Worm (Caenorhabditis elegans) whole organism, dauer: Measurements from ENCODE around the gene Y116F11A.1.

ENCODE experiments used
- unc-62 ChIP-seq: sonication (generic microtip); optimal IDR thresholded peaks from 2 replicates; lab custom pipeline; 2017; ENCODE audit warnings: missing biosample characterization, missing genetic modification reagents, missing genetic modification characterization

Y116F11A.1 gene

ce11 chrV:19737458-19737857 lies 7.1 kb downstream of the Y116F11A.1 start, which contains the start of gene W04E12.7:
W04E12.7 (minus strand) TSS chrV:19737558.
- TF ChIP-seq unc-62 = no peak

DNA sequence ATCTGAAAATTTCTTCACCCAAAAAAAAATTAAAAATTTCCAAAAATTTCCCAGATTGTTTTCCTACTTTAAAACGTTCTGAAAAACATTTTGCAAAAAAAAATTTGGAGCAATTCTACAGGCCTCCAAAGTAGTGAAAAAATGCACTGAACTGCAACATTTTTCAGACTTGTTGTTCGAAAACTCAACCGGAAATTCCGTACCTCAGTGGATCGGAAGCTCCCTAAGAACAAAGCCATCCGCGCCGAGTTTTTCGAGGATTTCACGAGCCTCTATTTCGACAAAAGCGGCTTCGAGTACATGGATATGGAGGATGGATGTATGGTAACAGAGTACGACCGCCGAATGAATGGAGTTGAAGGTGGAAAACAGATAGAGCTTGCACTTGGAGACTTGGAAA lies 7.7 kb downstream of the Y116F11A.1 start, which contains the start of gene fbxa-131:
fbxa-131 (plus strand) TSS at position 301 of the 400 bp plus-strand sequence.
- no peak for TF ChIP-seq unc-62

DNA sequence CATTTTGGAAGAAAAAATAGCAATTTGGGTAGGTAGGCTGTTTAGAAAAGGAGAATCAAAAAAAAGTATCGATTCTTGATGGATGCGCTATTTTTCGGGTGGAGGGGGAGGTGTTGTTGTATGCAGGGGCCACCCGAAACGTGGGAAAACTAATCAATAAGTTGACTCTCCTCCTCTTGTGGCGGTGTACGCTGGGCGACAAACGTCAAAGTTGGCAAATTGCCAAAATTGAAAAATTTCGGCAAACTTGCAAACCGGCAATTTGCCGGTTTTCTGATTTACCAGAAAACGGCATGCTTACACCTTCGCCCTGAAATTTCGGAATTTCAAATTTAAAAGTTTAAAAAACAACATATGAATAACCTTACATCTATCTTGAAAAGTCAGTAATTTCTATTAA lies 10.7 kb downstream of the Y116F11A.1 start, which contains the start of gene W04E12.2:
W04E12.2 (minus strand) TSS at position 101 of the 400 bp plus-strand sequence.
- no peak for TF ChIP-seq unc-62

ce11 chrV:19741651-19742050 lies 11.3 kb downstream of the Y116F11A.1 start, which contains the start of gene W04E12.3:
W04E12.3 (plus strand) TSS chrV:19741951.
- TF ChIP-seq unc-62 = no peak

- TF ChIP-seq unc-62 = no peak
Measured at ce11 chrV:19743305-19743704, 12.9 kb downstream of the Y116F11A.1 start, which contains the start of gene W04E12.4. W04E12.4 (plus strand) TSS chrV:19743605.

DNA sequence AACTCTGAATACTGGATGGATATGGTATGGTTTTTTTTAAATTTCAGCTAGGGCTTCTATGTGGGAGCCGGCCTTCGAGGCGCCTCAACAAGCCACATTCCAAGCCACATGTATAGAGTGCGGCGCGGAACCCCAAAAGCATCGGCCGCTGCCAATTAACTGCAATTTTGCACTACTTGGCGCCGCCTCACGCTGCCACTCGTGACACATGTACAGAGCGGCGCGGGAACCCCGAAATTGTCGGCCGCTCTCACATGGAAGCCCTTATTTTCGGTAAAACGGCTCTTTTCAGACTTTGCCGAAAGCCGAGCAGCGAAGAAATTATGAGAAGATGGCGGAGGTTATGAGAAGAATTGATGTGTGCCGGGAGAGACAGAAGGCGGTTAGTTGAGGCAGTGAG lies 13.4 kb downstream of the Y116F11A.1 start:
- TF ChIP-seq unc-62 = no peak

DNA sequence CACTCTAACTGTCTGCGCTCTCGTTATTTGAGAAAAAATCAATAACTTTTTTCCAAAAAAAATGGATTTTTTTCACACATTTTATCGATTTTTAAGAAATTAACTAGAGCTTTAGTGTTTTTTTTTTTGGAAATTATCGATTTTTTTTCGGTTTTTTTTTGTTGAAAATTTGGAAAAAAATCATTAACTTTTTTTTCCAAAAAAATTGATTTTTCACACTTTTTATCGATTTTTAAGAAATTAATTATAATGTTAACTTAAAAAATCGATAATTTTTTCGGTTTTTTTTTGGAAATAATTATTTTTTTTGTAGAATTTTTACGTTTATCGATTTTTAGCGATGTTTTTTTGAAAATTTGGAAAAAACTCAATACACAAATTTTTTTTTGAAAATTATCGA lies 13.8 kb downstream of the Y116F11A.1 start:
- TF ChIP-seq unc-62 = no peak

- TF ChIP-seq unc-62 = no peak
Measured at ce11 chrV:19745852-19746251, 15.5 kb downstream of the Y116F11A.1 start, which contains the start of gene W04E12.5. W04E12.5 (plus strand) TSS chrV:19746152.

DNA sequence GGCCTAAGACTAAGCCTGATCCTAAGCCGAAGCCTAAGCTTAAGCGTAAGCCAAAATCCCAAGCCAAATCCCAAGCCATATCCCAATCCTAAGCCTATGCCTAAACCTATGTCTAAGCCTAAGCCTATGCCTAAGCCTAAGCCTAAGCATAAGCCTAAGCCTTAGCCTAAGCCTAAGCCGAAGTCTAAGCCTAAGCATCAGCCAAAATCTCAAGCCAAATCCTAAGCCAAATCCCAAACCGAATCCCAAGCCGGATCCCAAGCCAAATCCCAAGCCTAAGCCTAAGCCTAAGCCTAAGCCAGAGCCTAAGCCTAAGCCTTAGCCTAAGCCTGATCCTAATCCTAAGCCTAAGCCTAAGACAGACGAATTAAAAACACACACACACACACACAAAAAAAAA lies 16.8 kb downstream of the Y116F11A.1 start:
- no peak for TF ChIP-seq unc-62

DNA sequence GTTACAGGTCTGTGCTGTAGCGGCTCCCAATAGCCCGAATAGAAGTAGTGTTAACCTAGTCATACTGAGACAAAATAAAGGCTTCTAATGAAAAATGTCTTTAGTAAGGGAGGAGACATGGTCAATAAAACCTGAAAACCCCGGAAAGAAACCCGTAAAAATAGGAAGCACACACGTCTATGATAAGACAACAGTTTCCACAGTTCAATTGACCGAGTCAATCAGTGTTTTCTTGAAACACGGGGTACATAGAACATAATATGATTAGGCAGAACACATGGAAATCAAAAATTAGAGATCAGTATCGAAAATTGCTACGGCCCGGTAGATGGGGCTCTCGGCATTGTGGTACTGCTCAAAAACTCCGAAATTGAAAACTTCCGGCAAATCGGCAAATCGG lies 20.7 kb downstream of the Y116F11A.1 start, which contains the start of gene clec-49:
clec-49 (minus strand) TSS at position 103 of the 400 bp plus-strand sequence.
- TF ChIP-seq unc-62 = no peak

DNA sequence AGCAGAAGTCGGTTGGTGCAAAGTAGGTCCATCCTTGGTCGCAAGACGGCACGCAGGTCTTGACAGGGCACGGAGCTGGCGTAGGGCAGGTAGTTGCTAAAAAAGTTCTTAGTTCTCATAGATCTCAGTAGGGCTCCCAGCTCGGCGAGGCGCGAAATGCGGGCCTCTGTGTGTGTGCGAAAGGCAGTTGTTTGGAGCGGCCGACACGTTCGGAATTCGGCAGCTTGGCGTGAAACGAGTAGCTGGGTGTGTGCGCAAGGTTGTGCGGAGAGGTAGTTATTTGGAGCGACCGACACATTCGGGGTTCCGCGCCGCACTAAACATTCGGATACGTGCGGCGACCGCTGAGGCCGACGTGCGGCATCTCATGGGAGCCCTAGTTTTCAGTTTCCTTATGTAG lies 22.5 kb downstream of the Y116F11A.1 start:
- TF ChIP-seq unc-62 = no peak

DNA sequence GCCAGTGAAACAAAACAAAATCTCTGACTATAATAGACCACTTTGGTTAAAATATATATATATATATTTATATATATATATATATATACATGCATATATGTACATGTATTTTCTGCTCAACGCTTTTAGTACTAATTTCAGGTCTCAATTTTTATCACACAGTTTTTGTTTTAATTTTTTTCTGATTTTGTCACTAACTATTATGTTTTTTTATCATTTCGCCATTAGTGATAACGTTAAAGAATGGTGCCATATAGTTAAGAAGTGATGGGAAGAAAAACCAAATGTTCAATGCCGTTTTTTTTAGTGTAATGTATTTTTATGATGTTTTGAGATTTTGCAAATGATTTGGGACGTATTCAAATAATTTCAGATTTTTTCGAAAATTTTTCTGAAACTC lies 24.0 kb downstream of the Y116F11A.1 start:
- TF ChIP-seq unc-62 = no peak

DNA sequence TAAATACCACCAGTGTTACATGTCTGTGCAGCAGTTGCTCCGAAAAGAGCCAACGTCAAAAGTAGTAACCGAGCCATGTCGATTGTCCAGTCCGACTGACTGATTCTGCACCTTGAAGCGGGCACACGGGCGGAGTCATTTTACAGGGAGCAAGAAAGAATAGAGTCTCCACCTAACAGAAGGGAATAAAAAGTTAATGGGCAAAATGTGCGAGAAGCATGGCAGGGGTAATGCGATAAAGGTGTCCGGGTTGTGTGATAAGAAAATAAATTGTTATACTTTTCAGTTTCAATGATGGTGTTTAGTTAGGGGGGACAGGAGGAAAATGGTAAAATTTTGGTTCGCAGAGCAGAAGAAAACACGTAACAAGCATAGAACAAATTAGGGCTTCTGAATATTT lies 24.9 kb downstream of the Y116F11A.1 start, which contains the start of gene clec-50:
clec-50 (minus strand) TSS at position 109 of the 400 bp plus-strand sequence.
- TF ChIP-seq unc-62 = no peak

DNA sequence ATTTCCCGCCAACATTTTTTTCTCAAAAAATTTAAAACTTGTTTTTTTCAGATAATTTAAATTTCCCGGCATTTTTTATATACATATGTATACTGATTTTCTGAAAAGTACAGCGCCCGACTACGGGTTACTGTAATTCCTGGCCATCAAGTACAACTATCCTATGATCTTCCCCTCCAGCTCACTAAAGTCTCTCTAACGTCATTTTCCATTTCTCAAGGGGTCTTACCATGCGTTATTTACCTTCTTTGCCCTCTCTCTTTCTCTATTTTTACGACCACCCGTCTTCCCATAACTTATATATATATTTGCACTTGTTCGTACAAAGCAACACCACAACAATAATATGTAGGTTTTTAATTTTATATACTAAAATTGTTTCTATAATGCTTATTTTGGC lies 25.9 kb downstream of the Y116F11A.1 start, which contains the start of gene W04E12.9:
W04E12.9 (plus strand) TSS at position 301 of the 400 bp plus-strand sequence.
- no peak for TF ChIP-seq unc-62

DNA sequence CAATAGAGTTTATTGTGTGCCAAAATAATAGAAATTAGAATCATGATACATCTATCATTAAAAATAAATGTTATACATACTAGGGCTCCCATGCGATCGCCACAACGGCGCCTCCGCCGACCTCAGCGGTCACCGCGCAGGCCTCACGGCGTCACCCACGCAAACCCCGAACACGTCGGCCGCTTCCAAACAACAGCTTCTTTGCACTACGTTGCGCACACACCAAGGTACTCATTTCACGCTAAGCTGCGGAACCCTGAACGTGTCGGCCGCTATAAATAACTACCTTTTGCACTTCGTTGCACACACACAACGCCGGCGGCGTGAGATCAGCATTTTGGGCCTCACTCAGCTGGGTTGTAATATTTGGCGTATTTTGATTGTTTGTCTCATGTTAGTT lies 28.9 kb downstream of the Y116F11A.1 start:
- TF ChIP-seq unc-62 = no peak

DNA sequence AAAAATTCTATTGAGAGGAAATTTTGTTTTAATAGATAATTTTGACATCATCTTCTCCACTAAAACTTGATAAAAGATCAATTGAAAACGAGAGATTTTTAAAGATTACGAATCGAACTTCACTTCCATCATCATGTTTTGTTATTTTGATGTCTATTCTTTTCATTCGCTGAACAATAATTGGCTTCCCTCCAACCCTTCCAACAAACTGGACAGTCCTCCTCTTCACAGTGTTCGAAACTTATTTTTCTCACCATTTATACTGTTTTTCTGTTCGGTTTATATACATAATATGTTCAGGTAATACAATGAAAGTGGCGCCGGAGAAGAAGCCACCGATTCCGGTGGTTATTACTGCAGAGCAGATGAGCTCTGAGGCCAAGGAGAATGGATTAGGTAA lies 30.4 kb downstream of the Y116F11A.1 start, which contains the start of gene M162.5:
M162.5 (plus strand) TSS at position 301 of the 400 bp plus-strand sequence.
- TF ChIP-seq unc-62 = no peak

DNA sequence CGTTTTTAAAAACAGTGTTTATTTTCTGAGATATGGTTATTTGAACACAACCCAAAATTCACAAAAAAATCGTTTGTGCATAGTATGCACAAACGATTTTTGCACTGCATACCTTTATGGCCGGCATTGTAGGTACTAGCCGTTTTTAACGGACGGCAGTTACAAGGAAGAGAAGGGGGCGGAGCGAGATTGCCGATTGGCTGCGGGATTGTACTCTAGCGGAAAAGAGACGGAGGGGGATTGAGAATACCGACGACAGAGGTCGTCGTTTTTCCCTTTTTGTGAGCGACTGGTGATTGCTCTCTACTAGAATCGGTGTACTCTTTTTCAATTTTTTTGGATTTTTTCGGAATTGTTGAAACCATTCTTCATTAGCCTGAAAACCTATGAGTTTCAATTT lies 37.3 kb downstream of the Y116F11A.1 start:
- no peak for TF ChIP-seq unc-62

- TF ChIP-seq unc-62 = no peak
Measured at ce11 chrV:19771660-19772059, 41.3 kb downstream of the Y116F11A.1 start, which contains the start of gene M162.15. M162.15 (minus strand) TSS chrV:19771760.

- no peak for TF ChIP-seq unc-62
Measured at ce11 chrV:19777227-19777626, 46.8 kb downstream of the Y116F11A.1 start, which contains the start of gene fbxa-118. fbxa-118 (minus strand) TSS chrV:19777327.
